Worm (Caenorhabditis elegans) whole organism, L4/young adult: Measurements from ENCODE around the gene cri-3.

Source experiments
- dao-5 ChIP-seq: sonication (generic microtip); optimal IDR thresholded peaks from 2 replicates; lab custom pipeline; 2016; ENCODE audit warnings: missing genotype, missing genetic modification characterization, moderate library complexity, missing compliant biosample characterization
- him-1 ChIP-seq: sonication (generic microtip); optimal IDR thresholded peaks from 2 replicates; lab custom pipeline; 2016; ENCODE audit warnings: missing genotype, missing genetic modification reagents, missing genetic modification characterization, missing compliant biosample characterization

DNA sequence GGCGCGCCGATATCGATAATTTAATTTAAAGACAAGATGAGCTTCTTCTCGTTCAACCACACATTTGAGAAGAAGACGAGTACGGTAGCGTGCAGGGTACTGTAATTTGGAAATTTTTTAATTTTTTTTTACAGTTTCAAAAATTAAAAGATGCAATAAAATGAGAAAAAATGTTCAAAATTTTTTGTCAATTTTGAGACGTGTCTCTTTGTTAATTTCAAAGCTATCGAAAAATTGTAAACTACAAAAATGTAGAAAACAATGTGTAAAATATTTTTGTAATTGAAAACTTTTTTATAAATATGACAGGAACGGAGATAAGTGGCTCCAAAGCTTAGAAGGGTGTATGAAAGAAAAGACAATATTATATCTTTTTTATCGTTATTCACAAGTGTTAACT is 35.2 kb downstream of the cri-3 start, which contains the start of gene K01A11.1:
- TF ChIP-seq him-1 (tag; lab: Kevin White, UChicago) (no peak), dao-5 (no peak)
